Fruit fly (Drosophila melanogaster) whole organism, prepupa: Measurements from ENCODE around the gene CG2124.
A peak's percentile ranks its signal among the peaks of the same experiment; 100 is the strongest.

Source experiments
- CG10631 ChIP-seq: fragments of 200-800 bp; sonication (Bioruptor generic); optimal IDR thresholded peaks from 2 replicates; lab custom pipeline; 2016; ENCODE audit warnings: missing biosample characterization, missing genetic modification characterization
- CG10669 ChIP-seq: fragments of 200-800 bp; sonication (Bioruptor generic); optimal IDR thresholded peaks from 3 replicates; lab custom pipeline; 2018; ENCODE audit warnings: missing biosample characterization, mild to moderate bottlenecking, missing genetic modification characterization, moderate library complexity
- CG11294 ChIP-seq: fragments of 200-800 bp; sonication (Bioruptor generic); IDR thresholded peaks from 2 replicates; pipeline ENCODE4 v1.3.6; 2022; ENCODE audit warnings: missing biosample characterization, missing genetic modification characterization
- CG11762 ChIP-seq: fragments of 200-800 bp; sonication (Bioruptor generic); optimal IDR thresholded peaks from 3 replicates; lab custom pipeline; 2016; ENCODE audit warnings: missing biosample characterization, missing genetic modification characterization; ENCODE audit not compliant: insufficient read depth
- CG15336 ChIP-seq: fragments of 200-800 bp; sonication (Bioruptor generic); IDR thresholded peaks from 2 replicates; pipeline ENCODE4 v1.3.6; 2022; ENCODE audit warnings: missing biosample characterization, missing genetic modification characterization
- CG1621 ChIP-seq: fragments of 200-800 bp; sonication (Bioruptor generic); optimal IDR thresholded peaks from 3 replicates; lab custom pipeline; 2018; ENCODE audit warnings: missing biosample characterization, mild to moderate bottlenecking, missing genetic modification characterization
- CG3032 ChIP-seq: fragments of 200-800 bp; optimal IDR thresholded peaks from 2 replicates; lab custom pipeline; 2019; ENCODE audit warnings: missing biosample characterization, mild to moderate bottlenecking, missing genetic modification characterization, moderate library complexity
- CG31627 ChIP-seq: fragments of 200-800 bp; sonication (Bioruptor generic); optimal IDR thresholded peaks from 3 replicates; lab custom pipeline; 2016; ENCODE audit warnings: missing biosample characterization, missing genetic modification characterization
- CG32006 ChIP-seq: fragments of 200-800 bp; sonication (Bioruptor generic); optimal IDR thresholded peaks from 3 replicates; lab custom pipeline; 2017; ENCODE audit warnings: missing biosample characterization, mild to moderate bottlenecking, missing genetic modification characterization
- CG34406 ChIP-seq: fragments of 200-800 bp; sonication (Bioruptor generic); optimal IDR thresholded peaks from 3 replicates; lab custom pipeline; 2016; ENCODE audit warnings: missing biosample characterization, missing genetic modification characterization
- CG3919 ChIP-seq: fragments of 200-800 bp; sonication (Bioruptor generic); optimal IDR thresholded peaks from 3 replicates; lab custom pipeline; 2016; ENCODE audit warnings: missing biosample characterization, missing genetic modification characterization
- CG6163 ChIP-seq: fragments of 200-800 bp; sonication (Bioruptor generic); IDR thresholded peaks from 3 replicates; pipeline ENCODE4 v1.3.6; 2022; ENCODE audit warnings: missing biosample characterization, missing genetic modification characterization
- CG6276 ChIP-seq: fragments of 200-800 bp; sonication (Bioruptor generic); optimal IDR thresholded peaks from 2 replicates; lab custom pipeline; 2017; ENCODE audit warnings: missing biosample characterization, mild to moderate bottlenecking, missing genetic modification characterization
- CG6808 ChIP-seq: fragments of 200-800 bp; sonication (Bioruptor generic); optimal IDR thresholded peaks from 3 replicates; lab custom pipeline; 2017; ENCODE audit warnings: missing biosample characterization, missing genetic modification characterization, mild to moderate bottlenecking, moderate library complexity, missing genetic modification reagents
- CG6854 ChIP-seq: fragments of 200-800 bp; sonication (Bioruptor generic); optimal IDR thresholded peaks from 2 replicates; lab custom pipeline; 2017; ENCODE audit warnings: missing biosample characterization, mild to moderate bottlenecking, missing genetic modification characterization
- CG7368 ChIP-seq: fragments of 200-800 bp; sonication (Bioruptor generic); optimal IDR thresholded peaks from 3 replicates; lab custom pipeline; 2016; ENCODE audit warnings: missing biosample characterization, missing genetic modification characterization
- CG8119 ChIP-seq: fragments of 200-800 bp; sonication (Bioruptor generic); IDR thresholded peaks from 3 replicates; pipeline ENCODE4 v1.3.6; 2022; ENCODE audit warnings: missing biosample characterization, missing genetic modification characterization
- CG8632 ChIP-seq: fragments of 200-800 bp; sonication (Bioruptor generic); optimal IDR thresholded peaks from 3 replicates; lab custom pipeline; 2016; ENCODE audit warnings: missing biosample characterization, missing genetic modification characterization
- Eip75B ChIP-seq: fragments of 200-800 bp; sonication (Bioruptor generic); optimal IDR thresholded peaks from 3 replicates; lab custom pipeline; 2016; ENCODE audit warnings: missing biosample characterization, missing genetic modification characterization
- Eip78C ChIP-seq: fragments of 200-800 bp; sonication (Bioruptor generic); peaks from one replicate; lab custom pipeline; 2016; ENCODE audit warnings: missing biosample characterization, missing genetic modification characterization
- Eip93F ChIP-seq: fragments of 200-800 bp; sonication (Bioruptor generic); optimal IDR thresholded peaks from 2 replicates; lab custom pipeline; 2016; ENCODE audit warnings: missing biosample characterization, mild to moderate bottlenecking, missing genetic modification characterization
- Ets96B ChIP-seq: fragments of 200-800 bp; optimal IDR thresholded peaks from 2 replicates; lab custom pipeline; 2019; ENCODE audit warnings: missing biosample characterization, mild to moderate bottlenecking, missing genetic modification characterization, moderate library complexity
- Gug ChIP-seq: fragments of 200-800 bp; sonication (Bioruptor generic); IDR thresholded peaks from 2 replicates; pipeline ENCODE4 v1.3.6; 2022; ENCODE audit warnings: missing biosample characterization, missing genetic modification characterization
- Hr39 ChIP-seq: fragments of 200-800 bp; sonication (Bioruptor generic); optimal IDR thresholded peaks from 2 replicates; lab custom pipeline; 2016; ENCODE audit warnings: missing biosample characterization, missing genetic modification characterization
- Lpt ChIP-seq: fragments of 200-800 bp; sonication (Bioruptor generic); optimal IDR thresholded peaks from 3 replicates; lab custom pipeline; 2016; ENCODE audit warnings: missing biosample characterization, missing genetic modification characterization
- OdsH ChIP-seq: fragments of 200-800 bp; sonication (Bioruptor generic); optimal IDR thresholded peaks from 3 replicates; lab custom pipeline; 2016; ENCODE audit warnings: missing biosample characterization, missing genetic modification characterization
- Smox ChIP-seq: fragments of 200-800 bp; sonication (Bioruptor generic); optimal IDR thresholded peaks from 3 replicates; lab custom pipeline; 2016; ENCODE audit warnings: missing biosample characterization, missing genetic modification characterization
- Sox102F ChIP-seq: fragments of 200-800 bp; sonication (Bioruptor generic); optimal IDR thresholded peaks from 2 replicates; lab custom pipeline; 2016; ENCODE audit warnings: missing biosample characterization, mild to moderate bottlenecking, missing genetic modification characterization
- Sox14 ChIP-seq: fragments of 200-800 bp; sonication (Bioruptor generic); optimal IDR thresholded peaks from 3 replicates; lab custom pipeline; 2016; ENCODE audit warnings: missing biosample characterization, missing genetic modification characterization
- Sox15 ChIP-seq: fragments of 200-800 bp; sonication (Bioruptor generic); optimal IDR thresholded peaks from 3 replicates; lab custom pipeline; 2016; ENCODE audit warnings: missing biosample characterization, missing genetic modification characterization
- achi ChIP-seq: fragments of 200-800 bp; sonication (Bioruptor generic); optimal IDR thresholded peaks from 3 replicates; lab custom pipeline; 2016; ENCODE audit warnings: missing biosample characterization, missing genetic modification characterization
- acj6 ChIP-seq: fragments of 200-800 bp; sonication (Bioruptor generic); optimal IDR thresholded peaks from 3 replicates; lab custom pipeline; 2016; ENCODE audit warnings: missing biosample characterization, missing genetic modification characterization
- cyc ChIP-seq: fragments of 200-800 bp; sonication (Bioruptor generic); optimal IDR thresholded peaks from 3 replicates; lab custom pipeline; 2016; ENCODE audit warnings: missing biosample characterization, missing genetic modification characterization
- dsx ChIP-seq: fragments of 200-800 bp; optimal IDR thresholded peaks from 3 replicates; lab custom pipeline; 2019; ENCODE audit warnings: missing biosample characterization, mild to moderate bottlenecking, missing genetic modification characterization, moderate library complexity; ENCODE audit not compliant: poor library complexity, severe bottlenecking
- eg ChIP-seq: fragments of 200-800 bp; sonication (Bioruptor generic); IDR thresholded peaks from 3 replicates; pipeline ENCODE4 v1.3.6; 2022; ENCODE audit warnings: missing biosample characterization, missing genetic modification characterization
- esn ChIP-seq: fragments of 200-800 bp; sonication (Bioruptor generic); optimal IDR thresholded peaks from 2 replicates; lab custom pipeline; 2016; ENCODE audit warnings: missing biosample characterization, mild to moderate bottlenecking, missing genetic modification characterization, moderate library complexity
- fd59A ChIP-seq: fragments of 200-800 bp; sonication (Bioruptor generic); optimal IDR thresholded peaks from 2 replicates; lab custom pipeline; 2017; ENCODE audit warnings: missing biosample characterization, mild to moderate bottlenecking, missing genetic modification characterization, missing genetic modification reagents
- fd85E ChIP-seq: fragments of 200-800 bp; sonication (Bioruptor generic); optimal IDR thresholded peaks from 3 replicates; lab custom pipeline; 2016; ENCODE audit warnings: missing biosample characterization, missing genetic modification characterization
- fkh ChIP-seq: fragments of 200-800 bp; sonication (Bioruptor generic); optimal IDR thresholded peaks from 3 replicates; lab custom pipeline; 2017; ENCODE audit warnings: missing biosample characterization, mild to moderate bottlenecking, missing genetic modification characterization, moderate library complexity
- lz ChIP-seq: fragments of 200-800 bp; sonication (Bioruptor generic); optimal IDR thresholded peaks from 3 replicates; lab custom pipeline; 2016; ENCODE audit warnings: missing biosample characterization, missing genetic modification characterization
- net ChIP-seq: fragments of 200-800 bp; sonication (Bioruptor generic); optimal IDR thresholded peaks from 3 replicates; lab custom pipeline; 2016; ENCODE audit warnings: missing biosample characterization, missing genetic modification characterization
- pdm3 ChIP-seq: fragments of 200-800 bp; sonication (Bioruptor generic); optimal IDR thresholded peaks from 3 replicates; lab custom pipeline; 2016; ENCODE audit warnings: missing biosample characterization, missing genetic modification characterization
- salr ChIP-seq, 2 experiments: fragments of 200-800 bp; sonication (Bioruptor generic); optimal IDR thresholded peaks; 3 replicates each; lab custom pipeline; 2016 to 2018; ENCODE audit warnings: missing biosample characterization in 2 of 2, missing genetic modification characterization in 2 of 2, mild to moderate bottlenecking in 1 of 2
- spab ChIP-seq: fragments of 200-800 bp; sonication (Bioruptor generic); optimal IDR thresholded peaks from 2 replicates; lab custom pipeline; 2017; ENCODE audit warnings: missing biosample characterization, mild to moderate bottlenecking, missing genetic modification characterization, missing genetic modification reagents
- ss ChIP-seq, 2 experiments: fragments of 200-800 bp; sonication (Bioruptor generic); optimal IDR thresholded peaks; 2 replicates in 1 of 2; 3 replicates in 1 of 2; lab custom pipeline; 2017 to 2018; ENCODE audit warnings: mild to moderate bottlenecking in 2 of 2, missing biosample characterization in 2 of 2, missing genetic modification characterization in 2 of 2, moderate library complexity in 1 of 2
- svp ChIP-seq: fragments of 200-800 bp; sonication (Bioruptor generic); peaks from one replicate; lab custom pipeline; 2016; ENCODE audit warnings: missing biosample characterization, missing genetic modification characterization
- vri ChIP-seq: fragments of 200-800 bp; sonication (Bioruptor generic); optimal IDR thresholded peaks from 3 replicates; lab custom pipeline; 2016; ENCODE audit warnings: missing biosample characterization, mild to moderate bottlenecking, missing genetic modification characterization

The CG2124 gene

DNA sequence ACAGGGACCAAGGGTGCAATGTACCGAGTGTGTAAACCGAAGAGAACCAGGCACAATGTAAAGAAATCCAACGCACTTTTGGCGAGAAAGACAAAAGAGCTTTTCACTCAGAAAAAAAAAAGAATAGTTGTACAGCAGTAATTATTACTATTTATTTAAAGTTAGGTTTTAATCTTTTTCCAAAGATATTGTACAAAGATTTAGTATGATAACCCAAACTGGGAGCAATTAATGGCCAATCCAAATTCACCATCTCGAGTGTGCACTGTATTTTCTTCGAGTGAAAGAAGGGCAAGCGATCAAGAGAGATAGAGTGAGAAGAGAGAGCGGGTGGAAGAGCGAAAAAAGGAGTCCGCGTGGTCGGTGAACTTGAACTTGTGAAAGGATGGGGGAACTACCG lies 11.5 kb upstream of the CG2124 start (continued):
- TF ChIP-seq CG7368 (GFP tag; lab: Kevin White, UChicago) (peak; percentile 93), CG15336 (peak; percentile 55), achi (GFP tag; lab: Kevin White, UChicago) (peak; percentile 90), cyc (GFP tag; lab: Kevin White, UChicago) (peak; percentile 97), CG6854 (peak; percentile 75), CG32006 (GFP tag; lab: Kevin White, UChicago) (peak; percentile 65), CG10631 (GFP tag; lab: Kevin White, UChicago) (peak; percentile 95), CG11294 (peak; percentile 53; the same call in 1 of the 2 replicates), CG1621 (peak; percentile 92), salr (GFP tag; optimal IDR thresholded peaks at IDR 0.05; lab: Kevin White, UChicago) (peak; percentile 67 to 92), svp (GFP tag; lab: Kevin White, UChicago) (peak; percentile 99), ss (GFP tag; optimal IDR thresholded peaks at IDR 0.05; lab: Kevin White, UChicago) (peak; percentile 88 to 94), Sox15 (GFP tag; lab: Kevin White, UChicago) (peak; percentile 92), CG6163 (GFP tag; lab: Robert Waterston, UW) (peak; percentile 95), CG31627 (GFP tag; lab: Kevin White, UChicago) (peak; percentile 97), CG8119 (GFP tag; lab: Robert Waterston, UW) (peak; percentile 58), fkh (GFP tag; lab: Kevin White, UChicago) (no peak), net (GFP tag; lab: Kevin White, UChicago) (peak; percentile 86), OdsH (GFP tag; lab: Kevin White, UChicago) (peak; percentile 94), Gug (GFP tag; lab: Robert Waterston, UW) (peak; percentile 74), Sox102F (GFP tag; lab: Kevin White, UChicago) (peak; percentile 97), Sox14 (GFP tag; lab: Kevin White, UChicago) (peak; percentile 95)

DNA sequence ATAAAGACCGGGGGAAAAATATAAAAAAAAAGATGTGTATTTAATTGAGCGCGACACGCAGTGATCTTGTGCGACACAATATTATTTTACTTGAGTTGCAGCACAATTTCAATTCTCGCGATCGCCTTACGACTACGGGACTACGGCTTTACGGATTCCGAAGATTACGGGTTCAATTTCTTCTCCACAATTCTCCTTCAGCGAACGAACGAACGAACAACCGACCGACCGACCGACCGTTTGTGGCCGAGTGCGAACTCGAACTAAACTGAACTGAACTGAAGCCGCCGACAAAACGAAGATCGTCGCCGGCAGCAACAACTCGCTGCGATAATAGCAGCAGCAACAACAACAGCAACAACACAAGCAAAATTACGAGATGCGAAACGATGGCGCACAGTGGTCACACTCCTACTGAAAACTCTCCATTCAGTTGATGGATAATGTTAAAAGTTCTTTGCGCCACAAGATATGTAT lies 10.7 kb upstream of the CG2124 start, which contains the start of gene spri:
Gene spri (minus strand): TSS at position 265 of the 477 bp plus-strand sequence.
- no peak for TF ChIP-seq Eip75B
- TF ChIP-seq lz (GFP tag; lab: Kevin White, UChicago), result no peak
- TF ChIP-seq CG11294, result no peak
- TF ChIP-seq spab (GFP tag; lab: Kevin White, UChicago), result no peak
- peak; percentile 96 for TF ChIP-seq CG1621
- TF ChIP-seq Smox (GFP tag; lab: Kevin White, UChicago), result no peak
- peak; percentile 7 for TF ChIP-seq acj6 (GFP tag; lab: Kevin White, UChicago)
- peak; percentile 8 for TF ChIP-seq esn (GFP tag; lab: Kevin White, UChicago)
- peak; percentile 38 for TF ChIP-seq Eip93F (GFP tag; lab: Kevin White, UChicago)
- peak; percentile 70 for TF ChIP-seq CG6808 (GFP tag; lab: Kevin White, UChicago)
- TF ChIP-seq salr (GFP tag; optimal IDR thresholded peaks at IDR 0.05; lab: Kevin White, UChicago), result no peak
- peak; percentile 22 for TF ChIP-seq CG3919 (GFP tag; lab: Kevin White, UChicago)
- TF ChIP-seq CG34406 (GFP tag; lab: Kevin White, UChicago), result no peak
- TF ChIP-seq fd85E (GFP tag; lab: Kevin White, UChicago), result peak; percentile 43
- no peak for TF ChIP-seq Sox15 (GFP tag; lab: Kevin White, UChicago)
- no peak for TF ChIP-seq cyc (GFP tag; lab: Kevin White, UChicago)
- TF ChIP-seq achi (GFP tag; lab: Kevin White, UChicago), result no peak
- TF ChIP-seq Gug (GFP tag; lab: Robert Waterston, UW), result 0 out of 2 replicates have a peak, but pooled peaks have one; percentile 36
- peak; percentile 12 for TF ChIP-seq Lpt (GFP tag; lab: Kevin White, UChicago)
- TF ChIP-seq Eip78C, result peak; percentile 66
- no peak for TF ChIP-seq fd59A
- TF ChIP-seq CG6276 (GFP tag; lab: Kevin White, UChicago), result peak; percentile 83
- TF ChIP-seq CG10669 (GFP tag; lab: Kevin White, UChicago), result peak; percentile 29
- no peak for TF ChIP-seq CG11762 (GFP tag; lab: Kevin White, UChicago)
- no peak for TF ChIP-seq CG31627 (GFP tag; lab: Kevin White, UChicago)
- TF ChIP-seq fkh (GFP tag; lab: Kevin White, UChicago), result no peak
- TF ChIP-seq CG8119 (GFP tag; lab: Robert Waterston, UW), result peak; percentile 66; the same call in 2 of the 3 replicates
- peak; percentile 39 for TF ChIP-seq dsx (GFP tag; lab: Kevin White, UChicago)
- TF ChIP-seq pdm3 (GFP tag; lab: Kevin White, UChicago), result peak; percentile 12
- no peak for TF ChIP-seq Hr39 (GFP tag; lab: Kevin White, UChicago)
- no peak for TF ChIP-seq CG8632 (GFP tag; lab: Kevin White, UChicago)
- TF ChIP-seq CG10631 (GFP tag; lab: Kevin White, UChicago), result no peak
- peak; percentile 58 to 74 for TF ChIP-seq ss (GFP tag; optimal IDR thresholded peaks at IDR 0.05; lab: Kevin White, UChicago)
- peak; percentile 90 for TF ChIP-seq vri
- peak; percentile 62 for TF ChIP-seq CG15336
- peak; percentile 97 for TF ChIP-seq svp (GFP tag; lab: Kevin White, UChicago)
- no peak for TF ChIP-seq OdsH (GFP tag; lab: Kevin White, UChicago)
- peak; percentile 31 for TF ChIP-seq Ets96B (tag; lab: Kevin White, UChicago)
- TF ChIP-seq eg (GFP tag; lab: Robert Waterston, UW), result peak; percentile 71
- TF ChIP-seq CG3032 (tag; lab: Kevin White, UChicago), result peak; percentile 46
